Fruit fly (Drosophila melanogaster) whole organism, adult: Measurements from ENCODE around the gene X11Lbeta.

Source experiments
- CG33017 ChIP-seq: fragments of 200-800 bp; sonication (Bioruptor generic); optimal IDR thresholded peaks from 2 replicates; lab custom pipeline; 2018; ENCODE audit warnings: missing biosample characterization, mild to moderate bottlenecking, missing genetic modification characterization, moderate library complexity
- Mnt ChIP-seq: fragments of 200-800 bp; sonication (Bioruptor generic); optimal IDR thresholded peaks from 2 replicates; lab custom pipeline; 2016; ENCODE audit warnings: missing biosample characterization, mild to moderate bottlenecking, missing genetic modification characterization
- cnc ChIP-seq, 2 experiments: fragments of >200 bp; optimal IDR thresholded peaks; 2 replicates each; lab custom pipeline; 2017
- kay ChIP-seq: fragments of 200-800 bp; sonication (Bioruptor generic); peaks from one replicate; lab custom pipeline; 2016; ENCODE audit warnings: missing biosample characterization, missing genetic modification characterization, borderline replicate concordance
- pad ChIP-seq: fragments of 200-800 bp; sonication (Bioruptor generic); optimal IDR thresholded peaks from 3 replicates; lab custom pipeline; 2017; ENCODE audit warnings: missing biosample characterization, missing genetic modification characterization, mild to moderate bottlenecking, moderate library complexity, missing genetic modification reagents

dm6 chrX:10602057-10602764 is 25.3 kb upstream of the X11Lbeta start, which contains the start of gene CG1628:
- TF ChIP-seq kay, result no peak
- no peak for TF ChIP-seq CG33017
- no peak for TF ChIP-seq pad (GFP tag; lab: Kevin White, UChicago)
- TF ChIP-seq cnc (optimal IDR thresholded peaks at IDR 0.05; lab: Kevin White, UChicago), result no peak
- TF ChIP-seq Mnt, result no peak
